Worm (Caenorhabditis elegans): Measurements from ENCODE around the gene glrx-5.

The glrx-5 gene

DNA sequence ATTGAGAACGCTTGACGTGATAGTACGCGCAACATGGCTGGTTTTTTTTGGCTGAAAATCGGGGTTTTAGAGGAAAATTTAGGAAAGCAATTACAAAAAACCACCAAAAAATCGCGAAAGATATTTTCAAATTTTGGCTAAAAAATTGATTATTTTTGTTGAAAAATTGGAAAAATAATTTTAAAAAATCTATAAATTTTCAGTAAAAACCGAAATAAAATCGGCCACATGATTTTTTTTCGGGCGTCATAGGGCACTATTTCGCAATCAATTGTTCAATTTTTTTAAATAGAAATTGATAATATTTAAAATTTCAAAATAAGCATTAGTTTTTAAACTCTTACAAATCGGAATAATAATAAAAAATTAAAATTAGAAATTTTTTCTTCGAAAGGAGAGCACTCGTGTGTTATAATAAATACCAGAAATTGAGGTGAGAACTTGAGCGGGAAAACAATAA is at the start of gene glrx-5:
Gene glrx-5, minus strand, starts transcription at position 51 of the 460 bp plus-strand sequence.
- TF ChIP-seq ceh-39 (tag; optimal IDR thresholded peaks at IDR 0.05) (no peak), unc-62 (GFP tag; optimal IDR thresholded peaks at IDR 0.05) (no peak), cnd-1 (tag; optimal IDR thresholded peaks at IDR 0.05) (no peak), mab-5 (tag; optimal IDR thresholded peaks at IDR 0.05) (no peak)

DNA sequence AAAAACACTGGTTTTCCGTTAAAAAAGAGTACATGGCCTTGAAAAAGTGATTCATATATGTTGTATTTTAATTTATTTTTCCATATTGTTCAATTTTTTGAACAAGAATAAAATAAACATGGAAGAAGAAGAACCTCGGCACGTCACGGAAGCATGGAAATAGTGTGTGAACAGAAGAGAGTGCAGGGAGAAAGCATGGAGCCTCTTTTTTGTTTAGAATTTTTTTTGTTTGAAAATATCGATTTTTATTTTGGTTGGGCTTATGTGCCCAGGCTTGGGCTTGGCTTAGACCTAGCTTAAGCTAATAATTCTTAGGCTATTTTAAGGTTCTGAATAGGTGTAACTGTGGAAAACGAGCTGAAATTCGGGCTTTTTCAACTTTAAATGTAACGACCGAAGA is 48.1 kb upstream of the glrx-5 start, which contains the start of gene tat-1:
Gene tat-1, minus strand, starts transcription at position 11 of the 400 bp plus-strand sequence.
- TF ChIP-seq cnd-1 (tag; optimal IDR thresholded peaks at IDR 0.05): no peak
- no peak for TF ChIP-seq zip-8 (tag; optimal IDR thresholded peaks at IDR 0.05)
- TF ChIP-seq ham-2 (GFP tag; optimal IDR thresholded peaks at IDR 0.05): no peak
- TF ChIP-seq mep-1 (tag; optimal IDR thresholded peaks at IDR 0.05): no peak
- no peak for TF ChIP-seq nhr-2 (tag; optimal IDR thresholded peaks at IDR 0.05)
- TF ChIP-seq drap-1 (GFP tag; optimal IDR thresholded peaks at IDR 0.05): no peak
- TF ChIP-seq lin-32 (GFP tag; optimal IDR thresholded peaks at IDR 0.05): no peak
- TF ChIP-seq nhr-12 (tag; optimal IDR thresholded peaks at IDR 0.05): no peak
- no peak for TF ChIP-seq nhr-76 (tag; optimal IDR thresholded peaks at IDR 0.05)
- TF ChIP-seq nhr-28 (tag; optimal IDR thresholded peaks at IDR 0.05): no peak
- no peak for TF ChIP-seq hlh-1 (tag; optimal IDR thresholded peaks at IDR 0.05)

DNA sequence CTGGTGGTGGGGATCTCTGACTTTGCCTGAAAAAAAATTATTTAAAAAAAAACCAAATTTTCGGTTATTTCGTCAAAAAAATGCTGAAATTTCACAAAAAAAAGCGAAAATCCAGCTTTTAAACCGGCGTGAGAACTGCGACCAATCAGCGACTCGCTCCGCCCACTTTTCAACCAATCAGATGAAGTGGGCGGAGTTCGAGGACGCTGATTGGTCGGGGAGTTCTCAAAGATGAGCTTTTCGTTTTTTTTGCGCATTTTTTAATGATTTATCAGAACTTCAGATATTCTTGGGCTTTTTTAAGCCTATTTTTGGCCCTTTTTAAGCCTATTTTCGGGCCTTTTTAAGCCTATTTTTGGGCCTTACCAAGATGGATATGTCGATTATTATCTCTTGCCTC is 46.6 kb upstream of the glrx-5 start:
- no peak for TF ChIP-seq cnd-1 (tag; optimal IDR thresholded peaks at IDR 0.05)
- no peak for TF ChIP-seq lsy-2 (tag; optimal IDR thresholded peaks at IDR 0.05)
- no peak for TF ChIP-seq nhr-12 (tag; optimal IDR thresholded peaks at IDR 0.05)
- TF ChIP-seq bed-3 (GFP tag; optimal IDR thresholded peaks at IDR 0.05): no peak
- TF ChIP-seq unc-39 (tag; optimal IDR thresholded peaks at IDR 0.05): no peak
- no peak for TF ChIP-seq lin-32 (GFP tag; optimal IDR thresholded peaks at IDR 0.05)
- TF ChIP-seq mls-2 (tag; optimal IDR thresholded peaks at IDR 0.05): no peak
- TF ChIP-seq elt-3 (tag; optimal IDR thresholded peaks at IDR 0.05): no peak
- TF ChIP-seq tbx-8 (GFP tag; optimal IDR thresholded peaks at IDR 0.05): no peak
- no peak for TF ChIP-seq lin-13 (tag; optimal IDR thresholded peaks at IDR 0.05)
- TF ChIP-seq ztf-11 (tag; optimal IDR thresholded peaks at IDR 0.05): no peak
- TF ChIP-seq ces-1 (GFP tag; optimal IDR thresholded peaks at IDR 0.05): no peak
- TF ChIP-seq blmp-1 (tag; optimal IDR thresholded peaks at IDR 0.05): no peak
- TF ChIP-seq ham-2 (GFP tag; optimal IDR thresholded peaks at IDR 0.05): no peak
- TF ChIP-seq nhr-28 (tag; optimal IDR thresholded peaks at IDR 0.05): no peak

DNA sequence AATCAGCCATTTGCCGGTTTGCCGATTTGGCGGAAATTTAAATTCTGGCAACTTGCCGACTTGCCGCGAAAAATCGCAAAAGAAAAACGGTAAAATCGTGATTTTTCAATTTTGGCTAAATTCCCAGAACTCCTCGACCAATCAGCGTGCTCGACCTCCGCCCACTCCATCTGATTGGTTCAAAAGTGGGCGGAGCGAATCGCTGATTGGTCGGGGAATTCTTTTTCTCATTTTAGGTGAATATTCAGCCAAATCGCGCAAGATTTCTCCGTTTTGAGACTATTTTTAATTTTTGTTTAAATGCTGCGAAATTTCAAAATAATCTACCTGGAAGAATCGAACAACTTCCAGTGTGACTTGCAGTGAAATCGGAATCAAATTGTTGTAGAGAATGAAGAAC is 40.9 kb upstream of the glrx-5 start:
- TF ChIP-seq mls-2 (tag; optimal IDR thresholded peaks at IDR 0.05): no peak
- no peak for TF ChIP-seq ztf-11 (tag; optimal IDR thresholded peaks at IDR 0.05)
- no peak for TF ChIP-seq hlh-1 (tag; optimal IDR thresholded peaks at IDR 0.05)
- TF ChIP-seq M03D4.4 (tag; optimal IDR thresholded peaks at IDR 0.05): no peak
- no peak for TF ChIP-seq lsy-2 (tag; optimal IDR thresholded peaks at IDR 0.05)
- TF ChIP-seq unc-120 (tag; optimal IDR thresholded peaks at IDR 0.05; ENCODE audit: poor library complexity, severe bottlenecking): no peak
- TF ChIP-seq flh-1 (GFP tag; optimal IDR thresholded peaks at IDR 0.05): no peak
- TF ChIP-seq nhr-28 (tag; optimal IDR thresholded peaks at IDR 0.05): no peak
- TF ChIP-seq cnd-1 (tag; optimal IDR thresholded peaks at IDR 0.05): no peak
- TF ChIP-seq snpc-4 (tag; optimal IDR thresholded peaks at IDR 0.05): no peak
- TF ChIP-seq ces-1 (GFP tag; optimal IDR thresholded peaks at IDR 0.05): no peak
- TF ChIP-seq mab-5 (tag; optimal IDR thresholded peaks at IDR 0.05): no peak
- no peak for TF ChIP-seq elt-1 (tag; optimal IDR thresholded peaks at IDR 0.05; ENCODE audit: borderline replicate concordance, insufficient read depth)
- TF ChIP-seq ham-2 (GFP tag; optimal IDR thresholded peaks at IDR 0.05): no peak

DNA sequence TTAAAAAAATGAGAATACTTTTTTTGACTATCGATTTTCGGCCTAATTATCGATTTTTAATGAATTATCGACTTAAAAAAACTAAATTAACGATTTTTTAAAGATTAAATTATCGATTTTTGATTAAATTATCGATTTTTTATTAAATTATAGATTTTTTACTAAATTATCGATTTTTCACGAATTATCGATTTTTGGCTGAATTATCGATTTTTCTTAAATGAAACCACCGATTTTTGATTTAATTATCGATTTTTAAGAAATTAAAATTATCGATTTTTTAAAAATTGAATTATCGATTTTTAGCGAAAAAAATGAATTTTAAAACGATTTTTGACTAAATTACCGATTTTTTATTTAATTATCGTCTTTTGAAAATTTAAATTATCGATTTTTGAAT is 38.0 kb upstream of the glrx-5 start:
- no peak for TF ChIP-seq lsy-2 (tag; optimal IDR thresholded peaks at IDR 0.05)
- peak; percentile 48 for TF ChIP-seq ces-1 (GFP tag; optimal IDR thresholded peaks at IDR 0.05)

DNA sequence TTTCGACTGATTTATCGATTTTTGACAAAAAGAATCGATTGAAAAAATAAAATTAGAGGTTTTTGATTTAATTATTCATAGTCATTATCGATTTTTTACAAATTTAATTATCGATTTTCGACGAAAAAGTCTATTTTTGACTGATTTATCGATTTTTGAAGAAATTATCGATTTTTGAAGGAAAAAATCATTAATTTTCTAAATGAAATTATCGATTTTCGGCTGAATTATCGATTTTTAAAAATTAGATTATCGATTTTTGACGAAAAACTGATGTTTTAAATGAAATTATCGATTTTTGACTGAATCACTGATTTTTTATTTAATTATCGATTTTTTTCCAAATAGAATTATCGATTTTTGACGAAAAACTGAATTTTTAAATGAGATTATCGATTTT is 37.4 kb upstream of the glrx-5 start:
- TF ChIP-seq lin-32 (GFP tag; optimal IDR thresholded peaks at IDR 0.05): no peak
- no peak for TF ChIP-seq elt-1 (tag; optimal IDR thresholded peaks at IDR 0.05; ENCODE audit: borderline replicate concordance, insufficient read depth)
